Worm (Caenorhabditis elegans): Measurements from ENCODE around the gene R01B10.2.
A peak's percentile ranks its signal among the peaks of the same experiment; 100 is the strongest.

R01B10.2 gene

DNA sequence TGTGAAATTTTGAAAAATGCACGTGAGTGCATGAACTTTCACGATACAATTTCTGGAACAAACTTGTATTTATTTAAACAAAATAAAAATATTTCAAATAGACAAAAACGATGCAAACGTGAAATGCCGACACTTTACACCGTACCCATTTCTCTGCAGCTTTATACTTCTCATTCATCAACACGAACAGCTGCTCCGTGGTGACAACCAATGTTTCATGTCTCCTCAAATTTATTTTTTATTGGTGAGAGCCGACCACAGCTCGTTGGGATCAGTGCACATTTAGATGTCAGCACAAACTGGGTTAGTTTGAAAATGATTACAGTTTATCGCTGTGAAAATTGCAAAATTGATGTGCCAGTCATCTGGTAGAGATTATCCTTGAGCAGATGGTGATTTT lies 45.7 kb downstream of the R01B10.2 start:
- no peak for TF ChIP-seq unc-62 (GFP tag; optimal IDR thresholded peaks at IDR 0.05)
- no peak for TF ChIP-seq vab-15 (tag; optimal IDR thresholded peaks at IDR 0.05)
- TF ChIP-seq efl-1 (optimal IDR thresholded peaks at IDR 0.05) = no peak
- peak in 1 of 2 experiments; percentile 31 for TF ChIP-seq efl-1 (GFP tag; optimal IDR thresholded peaks at IDR 0.05 in 1 of 2)
- no peak for TF ChIP-seq zip-4 (GFP tag; optimal IDR thresholded peaks at IDR 0.05)
- no peak for TF ChIP-seq fkh-10 (GFP tag; optimal IDR thresholded peaks at IDR 0.05)
- peak; percentile 30 for TF ChIP-seq lin-14 (GFP tag; optimal IDR thresholded peaks at IDR 0.05)
- TF ChIP-seq F16B12.6 (tag; optimal IDR thresholded peaks at IDR 0.05) = no peak
- TF ChIP-seq nhr-71 (tag; optimal IDR thresholded peaks at IDR 0.05) = peak; percentile 4
- peak; percentile 51 for TF ChIP-seq rnt-1 (tag; optimal IDR thresholded peaks at IDR 0.05)
- TF ChIP-seq grh-1 (GFP tag; IDR thresholded peaks at IDR 0.05) = no peak

DNA sequence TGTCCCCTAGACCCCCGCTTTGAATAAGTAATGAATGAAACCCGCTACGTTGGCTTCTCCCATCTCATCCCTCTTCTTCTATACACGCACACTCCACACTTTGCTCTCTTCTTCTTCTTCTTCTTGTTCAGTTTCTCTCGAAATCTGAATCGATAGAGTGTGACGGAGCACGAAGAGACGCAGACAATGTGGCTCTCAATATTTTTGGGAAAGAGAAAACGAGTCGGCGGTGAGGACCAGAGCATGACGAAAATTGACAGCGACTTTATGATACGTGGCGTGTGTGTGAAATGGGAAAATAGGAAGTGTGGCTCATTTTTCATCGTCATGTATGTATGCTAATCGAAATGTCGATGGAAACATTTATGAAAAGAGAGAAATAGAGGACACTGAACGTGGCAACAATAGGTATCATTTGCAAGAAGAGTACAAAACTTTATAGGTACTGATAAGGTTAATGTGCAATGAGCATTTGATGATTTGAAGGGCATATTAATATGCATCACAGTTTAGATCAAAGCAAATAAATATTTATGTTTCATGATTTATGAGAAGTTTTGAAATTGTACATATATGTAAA lies 49.7 kb downstream of the R01B10.2 start:
- TF ChIP-seq xbp-1 (tag; optimal IDR thresholded peaks at IDR 0.05) (peak; percentile 56), fkh-4 (tag; optimal IDR thresholded peaks at IDR 0.05; ENCODE audit: borderline replicate concordance) (no peak), Y116A8C.19 (tag; optimal IDR thresholded peaks at IDR 0.05; ENCODE audit: borderline replicate concordance) (no peak), hlh-17 (GFP tag; optimal IDR thresholded peaks at IDR 0.05; ENCODE audit: borderline replicate concordance) (no peak), pax-3 (tag; optimal IDR thresholded peaks at IDR 0.05) (peak; percentile 10), fkh-10 (GFP tag; optimal IDR thresholded peaks at IDR 0.05) (peak; percentile 46), unc-130 (tag; optimal IDR thresholded peaks at IDR 0.05) (peak; percentile 1), nhr-85 (tag) (no peak), pag-3 (tag; optimal IDR thresholded peaks at IDR 0.05; ENCODE audit: borderline replicate concordance, insufficient read depth) (no peak), sptf-1 (tag; optimal IDR thresholded peaks at IDR 0.05) (no peak), isw-1 (GFP tag; IDR thresholded peaks at IDR 0.05) (peak; percentile 30; the same call in 1 of the 2 replicates), tbx-2 (tag; optimal IDR thresholded peaks at IDR 0.05) (peak; percentile 55), F16B12.6 (tag; optimal IDR thresholded peaks at IDR 0.05) (no peak), lin-35 (GFP tag; optimal IDR thresholded peaks at IDR 0.05) (peak in 1 of 2 experiments; percentile 29), hlh-4 (tag; optimal IDR thresholded peaks at IDR 0.05) (no peak), nhr-19 (GFP tag; conservative IDR thresholded peaks at IDR 0.05) (no peak), nhr-20 (tag; optimal IDR thresholded peaks at IDR 0.05) (peak; percentile 22), nhr-47 (tag; optimal IDR thresholded peaks at IDR 0.05) (peak; percentile 50), nhr-11 (tag; optimal IDR thresholded peaks at IDR 0.05) (no peak), dpl-1 (GFP tag; optimal IDR thresholded peaks at IDR 0.05) (peak in 2 of 3 experiments; percentile 20 to 47), unc-86 (tag; optimal IDR thresholded peaks at IDR 0.05) (peak; percentile 74), snpc-4 (tag; optimal IDR thresholded peaks at IDR 0.05) (peak; percentile 5), tlp-1 (tag; optimal IDR thresholded peaks at IDR 0.05) (no peak), fkh-8 (tag; optimal IDR thresholded peaks at IDR 0.05) (peak; percentile 87), rnt-1 (tag; optimal IDR thresholded peaks at IDR 0.05) (peak; percentile 56), mef-2 (tag; optimal IDR thresholded peaks at IDR 0.05) (no peak), grh-1 (GFP tag; IDR thresholded peaks at IDR 0.05) (no peak), ceh-8 (GFP tag; optimal IDR thresholded peaks at IDR 0.05) (peak; percentile 47), egl-13 (tag; optimal IDR thresholded peaks at IDR 0.05) (peak; percentile 19), nhr-71 (tag; optimal IDR thresholded peaks at IDR 0.05) (peak; percentile 67), ces-1 (GFP tag; optimal IDR thresholded peaks at IDR 0.05) (no peak), ceh-82 (tag; optimal IDR thresholded peaks at IDR 0.05) (peak; percentile 34 to 59 (median 38)), hpl-2 (GFP tag; optimal IDR thresholded peaks at IDR 0.05) (no peak), zag-1 (tag; optimal IDR thresholded peaks at IDR 0.05) (no peak), zip-4 (GFP tag; optimal IDR thresholded peaks at IDR 0.05) (no peak), efl-1 (optimal IDR thresholded peaks at IDR 0.05) (peak; percentile 42 to 50), efl-1 (GFP tag; optimal IDR thresholded peaks at IDR 0.05 in 1 of 2) (peak; percentile 11 to 20), swsn-7 (tag; optimal IDR thresholded peaks at IDR 0.05) (peak; percentile 57), alr-1 (tag; optimal IDR thresholded peaks at IDR 0.05; ENCODE audit: borderline replicate concordance) (no peak), efl-3 (GFP tag; optimal IDR thresholded peaks at IDR 0.05) (no peak), mab-9 (GFP tag; IDR thresholded peaks at IDR 0.05) (no peak), mdl-1 (tag; optimal IDR thresholded peaks at IDR 0.05) (peak in 1 of 2 experiments; percentile 37), nhr-237 (tag; optimal IDR thresholded peaks at IDR 0.05) (no peak), dsc-1 (tag; optimal IDR thresholded peaks at IDR 0.05) (peak; percentile 52), skn-1 (tag; optimal IDR thresholded peaks at IDR 0.05) (peak; percentile 0)
